Fruit fly (Drosophila melanogaster): ENCODE measurements around the gene Srp54.

Gene Srp54

dm6 chr2L:9887856-9888269 is 24.8 kb upstream of the Srp54 start, which contains the start of gene Fkbp59 (continued):
- no peak for TF ChIP-seq slou (GFP tag; optimal IDR thresholded peaks at IDR 0.05)
- TF ChIP-seq dysf (GFP tag; IDR thresholded peaks at IDR 0.05) = no peak
- TF ChIP-seq cg (GFP tag; optimal IDR thresholded peaks at IDR 0.05) = no peak
- TF ChIP-seq CG7745 (tag; optimal IDR thresholded peaks at IDR 0.05) = no peak
- no peak for TF ChIP-seq Meics (GFP tag; optimal IDR thresholded peaks at IDR 0.05)
- TF ChIP-seq CG3838 (GFP tag; optimal IDR thresholded peaks at IDR 0.05) = no peak
- TF ChIP-seq corto (GFP tag; optimal IDR thresholded peaks at IDR 0.05) = no peak
- no peak for TF ChIP-seq vfl (GFP tag; optimal IDR thresholded peaks at IDR 0.05)
- TF ChIP-seq CG13287 (GFP tag; IDR thresholded peaks at IDR 0.05; ENCODE audit: partially characterized antibody) = peak; percentile 82
- no peak for TF ChIP-seq Bteb2 (GFP tag; optimal IDR thresholded peaks at IDR 0.05)
- no peak for TF ChIP-seq cad (GFP tag; optimal IDR thresholded peaks at IDR 0.05)
- peak; percentile 55 for TF ChIP-seq CG16813 (GFP tag; IDR thresholded peaks at IDR 0.05; ENCODE audit: partially characterized antibody)
- no peak for TF ChIP-seq ems (GFP tag; optimal IDR thresholded peaks at IDR 0.05)
- TF ChIP-seq CG7987 (GFP tag; optimal IDR thresholded peaks at IDR 0.05) = no peak
- peak; percentile 33 for TF ChIP-seq CG2116 (GFP tag; optimal IDR thresholded peaks at IDR 0.05)
- no peak for TF ChIP-seq CG2202 (tag; optimal IDR thresholded peaks at IDR 0.05)
- no peak for TF ChIP-seq tap (tag; optimal IDR thresholded peaks at IDR 0.05)
- no peak for TF ChIP-seq pros (GFP tag; optimal IDR thresholded peaks at IDR 0.05)
- no peak for TF ChIP-seq CG10565 (GFP tag; optimal IDR thresholded peaks at IDR 0.05)
- TF ChIP-seq Hr78 (GFP tag; optimal IDR thresholded peaks at IDR 0.05) = no peak
- TF ChIP-seq lov (optimal IDR thresholded peaks at IDR 0.05) = no peak
- TF ChIP-seq lov (GFP tag; IDR thresholded peaks at IDR 0.05) = no peak
- TF ChIP-seq Hand (GFP tag; optimal IDR thresholded peaks at IDR 0.05) = no peak
- no peak for TF ChIP-seq CG11695 (GFP tag; IDR thresholded peaks at IDR 0.05)
- peak; percentile 55 for TF ChIP-seq inv (GFP tag; IDR thresholded peaks at IDR 0.05; ENCODE audit: partially characterized antibody)
- no peak for TF ChIP-seq CG8924 (tag; optimal IDR thresholded peaks at IDR 0.05)
- TF ChIP-seq CG13296 (GFP tag; optimal IDR thresholded peaks at IDR 0.05) = no peak
- TF ChIP-seq CG4328 (GFP tag; optimal IDR thresholded peaks at IDR 0.05) = no peak
- TF ChIP-seq Jarid2 (GFP tag; optimal IDR thresholded peaks at IDR 0.05) = no peak
- no peak for TF ChIP-seq CG15696 (tag; optimal IDR thresholded peaks at IDR 0.05)
- no peak for TF ChIP-seq CG5245 (GFP tag; optimal IDR thresholded peaks at IDR 0.05)
- no peak for TF ChIP-seq CG16863 (GFP tag; optimal IDR thresholded peaks at IDR 0.05)
- no peak for TF ChIP-seq Dip3 (GFP tag; optimal IDR thresholded peaks at IDR 0.05)
- TF ChIP-seq CG11093 (GFP tag; IDR thresholded peaks at IDR 0.05) = no peak
- TF ChIP-seq bsh (GFP tag; optimal IDR thresholded peaks at IDR 0.05) = no peak
- TF ChIP-seq gro (GFP tag; optimal IDR thresholded peaks at IDR 0.05) = peak; percentile 21
- TF ChIP-seq Side (GFP tag; optimal IDR thresholded peaks at IDR 0.05) = no peak
- TF ChIP-seq Pdp1 (GFP tag; optimal IDR thresholded peaks at IDR 0.05) = no peak
- TF ChIP-seq CG18599 (GFP tag; optimal IDR thresholded peaks at IDR 0.05) = no peak
- TF ChIP-seq pb (GFP tag; optimal IDR thresholded peaks at IDR 0.05) = no peak
- no peak for TF ChIP-seq CG17385 (GFP tag; optimal IDR thresholded peaks at IDR 0.05)
- TF ChIP-seq CG4360 (GFP tag; IDR thresholded peaks at IDR 0.05) = no peak
- TF ChIP-seq gt (GFP tag; IDR thresholded peaks at IDR 0.05) = no peak
- TF ChIP-seq CG4424 (GFP tag; optimal IDR thresholded peaks at IDR 0.05) = no peak
- TF ChIP-seq CG11696 (GFP tag; IDR thresholded peaks at IDR 0.05) = no peak
- no peak for TF ChIP-seq CG8359 (GFP tag; optimal IDR thresholded peaks at IDR 0.05; ENCODE audit: borderline replicate concordance)
- no peak for TF ChIP-seq CG43689 (GFP tag; IDR thresholded peaks at IDR 0.05)
- no peak for TF ChIP-seq ase (GFP tag; IDR thresholded peaks at IDR 0.05)
- TF ChIP-seq lilli (GFP tag; optimal IDR thresholded peaks at IDR 0.05) = peak; percentile 18
- TF ChIP-seq CG10366 (GFP tag; IDR thresholded peaks at IDR 0.05) = no peak
- no peak for TF ChIP-seq CG16815 (GFP tag; optimal IDR thresholded peaks at IDR 0.05)

Data from whole organism, embryonic.